Fruit fly (Drosophila melanogaster) whole organism, wandering third instar larva: ENCODE results near the gene LysE.
A peak's percentile ranks its signal among the peaks of the same experiment; 100 is the strongest.

Source experiments
- Abd-B ChIP-seq: fragments of >200 bp; optimal IDR thresholded peaks from 2 replicates; lab custom pipeline; 2017; ENCODE audit warnings: missing biosample characterization, missing genetic modification characterization
- CG32264 ChIP-seq: fragments of 200-800 bp; sonication (Bioruptor generic); optimal IDR thresholded peaks from 2 replicates; lab custom pipeline; 2016; ENCODE audit warnings: missing biosample characterization, missing genetic modification characterization
- Dfd ChIP-seq: fragments of >200 bp; optimal IDR thresholded peaks from 2 replicates; lab custom pipeline; 2017; ENCODE audit warnings: missing biosample characterization, missing genetic modification characterization
- Dif ChIP-seq: fragments of 200-275, 200-300 bp; sonication (Bioruptor generic); optimal IDR thresholded peaks from 2 replicates; lab custom pipeline; 2018; ENCODE audit warnings: missing biosample characterization, missing genetic modification characterization; ENCODE audit not compliant: partially characterized antibody
- HLH106 ChIP-seq: fragments of 200-800 bp; optimal IDR thresholded peaks from 3 replicates; lab custom pipeline; 2019; ENCODE audit warnings: missing biosample characterization, mild to moderate bottlenecking, missing genetic modification characterization, moderate library complexity
- Hnf4 ChIP-seq: fragments of 200-800 bp; sonication (Bioruptor generic); optimal IDR thresholded peaks from 2 replicates; lab custom pipeline; 2016; ENCODE audit warnings: missing biosample characterization, mild to moderate bottlenecking, missing genetic modification characterization
- Hr78 ChIP-seq: fragments of >200 bp; optimal IDR thresholded peaks from 2 replicates; lab custom pipeline; 2017; ENCODE audit warnings: missing biosample characterization, missing genetic modification characterization
- Hr83 ChIP-seq: fragments of 200-300 bp; sonication (Bioruptor generic); optimal IDR thresholded peaks from 2 replicates; lab custom pipeline; 2016; ENCODE audit warnings: missing biosample characterization, mild to moderate bottlenecking, missing genetic modification characterization, moderate library complexity; ENCODE audit not compliant: poor library complexity, severe bottlenecking
- Jra ChIP-seq: sonication (Bioruptor generic); optimal IDR thresholded peaks from 2 replicates; lab custom pipeline; 2016; ENCODE audit warnings: missing biosample characterization, missing genetic modification characterization
- Mio ChIP-seq: sonication (Bioruptor generic); optimal IDR thresholded peaks from 2 replicates; lab custom pipeline; 2016; ENCODE audit warnings: missing biosample characterization, missing genetic modification characterization
- Myc ChIP-seq: fragments of >200 bp; optimal IDR thresholded peaks from 2 replicates; lab custom pipeline; 2017
- N ChIP-seq: fragments of >200 bp; optimal IDR thresholded peaks from 2 replicates; lab custom pipeline; 2018; ENCODE audit warnings: missing biosample characterization, missing external identifiers, missing genetic modification characterization
- Rel ChIP-seq, 2 experiments: fragments of 200-800 bp; sonication (Bioruptor generic) in 1 of 2; optimal IDR thresholded peaks; 2 replicates in 1 of 2; 3 replicates in 1 of 2; lab custom pipeline; 2016 to 2019; ENCODE audit warnings: mild to moderate bottlenecking in 2 of 2, missing biosample characterization in 2 of 2, missing genetic modification characterization in 2 of 2, moderate library complexity in 1 of 2
- Sp1 ChIP-seq: fragments of 200-800 bp; sonication (Bioruptor generic); optimal IDR thresholded peaks from 3 replicates; lab custom pipeline; 2019; ENCODE audit warnings: missing biosample characterization, mild to moderate bottlenecking, missing genetic modification characterization, moderate library complexity
- Vsx2 ChIP-seq: fragments of 200-300, 225-300 bp; sonication (Bioruptor generic); optimal IDR thresholded peaks from 2 replicates; lab custom pipeline; 2018; ENCODE audit warnings: missing biosample characterization, missing genetic modification characterization; ENCODE audit not compliant: partially characterized antibody
- br ChIP-seq: fragments of 200-800 bp; sonication (Bioruptor generic); optimal IDR thresholded peaks from 2 replicates; lab custom pipeline; 2016; ENCODE audit warnings: missing biosample characterization, missing genetic modification characterization
- brk ChIP-seq: fragments of 200-800 bp; sonication (Bioruptor generic); optimal IDR thresholded peaks from 2 replicates; lab custom pipeline; 2016; ENCODE audit warnings: missing biosample characterization, mild to moderate bottlenecking, missing genetic modification characterization
- dl ChIP-seq, 2 experiments: fragments of 175-275, 200-275 bp in 1 of 2; fragments of 200-275 bp in 1 of 2; sonication (Bioruptor generic); optimal IDR thresholded peaks; lab custom pipeline; 2018; ENCODE audit warnings: mild to moderate bottlenecking in 2 of 2, missing biosample characterization in 2 of 2, missing genetic modification characterization in 2 of 2, moderate library complexity in 2 of 2; ENCODE audit not compliant: partially characterized antibody in 2 of 2, insufficient read depth in 1 of 2
- dmrt93B ChIP-seq: fragments of 200-800 bp; sonication (Bioruptor generic); optimal IDR thresholded peaks from 2 replicates; lab custom pipeline; 2018; ENCODE audit warnings: missing biosample characterization, mild to moderate bottlenecking, missing genetic modification characterization
- ey ChIP-seq: fragments of 200-800 bp; sonication (Bioruptor generic); optimal IDR thresholded peaks from 2 replicates; lab custom pipeline; 2016; ENCODE audit warnings: missing biosample characterization, missing genetic modification characterization
- foxo ChIP-seq, 2 experiments: fragments of 200-800 bp; sonication (Bioruptor generic); optimal IDR thresholded peaks; 2 replicates in 1 of 2; 3 replicates in 1 of 2; lab custom pipeline; 2016 to 2017; ENCODE audit warnings: missing biosample characterization in 2 of 2, missing genetic modification characterization in 2 of 2
- h ChIP-seq: fragments of 200-800 bp; sonication (Bioruptor generic); optimal IDR thresholded peaks from 3 replicates; lab custom pipeline; 2016; ENCODE audit warnings: missing biosample characterization, mild to moderate bottlenecking, missing genetic modification characterization
- lola ChIP-seq: fragments of >200 bp; optimal IDR thresholded peaks from 2 replicates; lab custom pipeline; 2017; ENCODE audit warnings: missing biosample characterization, missing genetic modification characterization
- pan ChIP-seq: fragments of >200 bp; optimal IDR thresholded peaks from 2 replicates; lab custom pipeline; 2017
- psq ChIP-seq: fragments of 200-800 bp; sonication (Bioruptor generic); optimal IDR thresholded peaks from 3 replicates; lab custom pipeline; 2017; ENCODE audit warnings: missing biosample characterization, mild to moderate bottlenecking, missing genetic modification characterization, moderate library complexity
- rgr ChIP-seq: fragments of 200-800 bp; sonication (Bioruptor generic); optimal IDR thresholded peaks from 3 replicates; lab custom pipeline; 2016; ENCODE audit warnings: missing biosample characterization, mild to moderate bottlenecking, missing genetic modification characterization
- sage ChIP-seq: fragments of 200-800 bp; sonication (Bioruptor generic); optimal IDR thresholded peaks from 2 replicates; lab custom pipeline; 2016; ENCODE audit warnings: missing biosample characterization, mild to moderate bottlenecking, missing genetic modification characterization
- sv ChIP-seq: fragments of 200-800 bp; sonication (Bioruptor generic); optimal IDR thresholded peaks from 3 replicates; lab custom pipeline; 2016; ENCODE audit warnings: missing biosample characterization, missing genetic modification characterization
- woc ChIP-seq: sonication (Bioruptor generic); optimal IDR thresholded peaks from 2 replicates; lab custom pipeline; 2016; ENCODE audit warnings: missing biosample characterization, mild to moderate bottlenecking, missing genetic modification characterization

Gene LysE

dm6 chr3L:1218596-1218995 lies 6.0 kb downstream of the LysE start, which contains the start of gene LysP:
TSS of gene LysP (minus strand) at chr3L:1218696.
- TF ChIP-seq rgr (GFP tag; lab: Kevin White, UChicago) = no peak
- no peak for TF ChIP-seq Jra
- no peak for TF ChIP-seq Abd-B
- TF ChIP-seq ey (GFP tag; lab: Kevin White, UChicago) = no peak
- no peak for TF ChIP-seq Sp1 (GFP tag; lab: Kevin White, UChicago)
- no peak for TF ChIP-seq N (GFP tag; lab: Kevin White, UChicago)
- no peak for TF ChIP-seq lola (GFP tag; lab: Kevin White, UChicago)
- TF ChIP-seq Mio (GFP tag; lab: Kevin White, UChicago) = no peak
- no peak for TF ChIP-seq Vsx2 (GFP tag; lab: Kevin White, UChicago)
- TF ChIP-seq foxo (GFP tag; optimal IDR thresholded peaks at IDR 0.05; lab: Kevin White, UChicago) = peak in 1 of 2 experiments; percentile 3
- no peak for TF ChIP-seq sv (GFP tag; lab: Kevin White, UChicago)
- TF ChIP-seq h (GFP tag; lab: Kevin White, UChicago) = peak; percentile 4

dm6 chr3L:1227303-1227797 lies 14.7 kb downstream of the LysE start, which contains the start of gene LysS:
TSS of gene LysS (plus strand) at chr3L:1227747.
- TF ChIP-seq Rel (GFP tag; optimal IDR thresholded peaks at IDR 0.05; lab: Kevin White, UChicago) (no peak), Rel (tag; optimal IDR thresholded peaks at IDR 0.05; lab: Kevin White, UChicago) (peak; percentile 91), Sp1 (GFP tag; lab: Kevin White, UChicago) (no peak)

- TF ChIP-seq br (GFP tag; lab: Kevin White, UChicago) (no peak), Hnf4 (GFP tag; lab: Kevin White, UChicago) (no peak), Hr83 (GFP tag; lab: Kevin White, UChicago) (no peak), Sp1 (GFP tag; lab: Kevin White, UChicago) (no peak), Dif (GFP tag; lab: Kevin White, UChicago) (no peak), pan (lab: Kevin White, UChicago) (no peak), sage (GFP tag; lab: Kevin White, UChicago) (no peak), Hr78 (GFP tag; lab: Kevin White, UChicago) (no peak), ey (GFP tag; lab: Kevin White, UChicago) (no peak), Dfd (no peak), h (GFP tag; lab: Kevin White, UChicago) (no peak), brk (GFP tag; lab: Kevin White, UChicago) (no peak), Abd-B (no peak), HLH106 (no peak), dl (GFP tag; optimal IDR thresholded peaks at IDR 0.05; lab: Kevin White, UChicago; ENCODE audit: insufficient read depth in 1 of 2, partially characterized antibody in 2 of 2) (no peak), foxo (GFP tag; optimal IDR thresholded peaks at IDR 0.05; lab: Kevin White, UChicago) (no peak)
Observed at dm6 chr3L:1232582-1232981, 20.0 kb downstream of the LysE start, which contains the start of gene CG33965. TSS of gene CG33965 (plus strand) at chr3L:1232882.

- TF ChIP-seq lola (GFP tag; lab: Kevin White, UChicago) = no peak
Observed at dm6 chr3L:1233830-1234229, 21.2 kb downstream of the LysE start, which contains the start of gene CG33966. TSS of gene CG33966 (plus strand) at chr3L:1234130.

- no peak for TF ChIP-seq Jra
- no peak for TF ChIP-seq Myc (lab: Kevin White, UChicago)
- no peak for TF ChIP-seq woc (GFP tag; lab: Kevin White, UChicago)
- TF ChIP-seq br (GFP tag; lab: Kevin White, UChicago) = no peak
- TF ChIP-seq dl (GFP tag; optimal IDR thresholded peaks at IDR 0.05; lab: Kevin White, UChicago; ENCODE audit: insufficient read depth in 1 of 2, partially characterized antibody in 2 of 2) = no peak
- TF ChIP-seq foxo (GFP tag; optimal IDR thresholded peaks at IDR 0.05; lab: Kevin White, UChicago) = no peak
- TF ChIP-seq ey (GFP tag; lab: Kevin White, UChicago) = no peak
- TF ChIP-seq Abd-B = no peak
- TF ChIP-seq sage (GFP tag; lab: Kevin White, UChicago) = no peak
- no peak for TF ChIP-seq Sp1 (GFP tag; lab: Kevin White, UChicago)
- TF ChIP-seq Vsx2 (GFP tag; lab: Kevin White, UChicago) = no peak
- no peak for TF ChIP-seq dmrt93B (GFP tag; lab: Kevin White, UChicago)
- TF ChIP-seq CG32264 (GFP tag; lab: Kevin White, UChicago) = no peak
- TF ChIP-seq psq (GFP tag; lab: Kevin White, UChicago) = no peak
- TF ChIP-seq Hr83 (GFP tag; lab: Kevin White, UChicago) = no peak
- TF ChIP-seq Mio (GFP tag; lab: Kevin White, UChicago) = no peak
- TF ChIP-seq lola (GFP tag; lab: Kevin White, UChicago) = no peak
Observed at dm6 chr3L:1235426-1235825, 22.8 kb downstream of the LysE start, which contains the start of gene galene. TSS of gene galene (plus strand) at chr3L:1235726.
